Worm (Caenorhabditis elegans): ENCODE results near the gene tmc-1.

Gene tmc-1

ce11 chrX:1125426-1125825 is 36.6 kb upstream of the tmc-1 start, which contains the start of gene lmp-2:
Gene lmp-2 (plus strand): TSS chrX:1125615.
- TF ChIP-seq sdz-38 (tag; optimal IDR thresholded peaks at IDR 0.05) (no peak), rec-8 (tag; optimal IDR thresholded peaks at IDR 0.05) (no peak), unc-62 (GFP tag; optimal IDR thresholded peaks at IDR 0.05) (no peak), nhr-80 (tag; optimal IDR thresholded peaks at IDR 0.05) (peak; percentile 43), rpc-1 (optimal IDR thresholded peaks at IDR 0.05) (no peak), rpc-1 (tag; optimal IDR thresholded peaks at IDR 0.05) (no peak)

- TF ChIP-seq nhr-80 (tag; optimal IDR thresholded peaks at IDR 0.05), result peak; percentile 31
- no peak for TF ChIP-seq egl-18 (GFP tag; IDR thresholded peaks at IDR 0.05)
- no peak for TF ChIP-seq F49E8.2 (tag; optimal IDR thresholded peaks at IDR 0.05; ENCODE audit: insufficient read depth)
Observed at ce11 chrX:1126207-1126606, 35.8 kb upstream of the tmc-1 start.

- TF ChIP-seq athp-1 (tag; optimal IDR thresholded peaks at IDR 0.05) (no peak), akir-1 (GFP tag; optimal IDR thresholded peaks at IDR 0.05) (no peak), lsy-27 (tag; optimal IDR thresholded peaks at IDR 0.05; ENCODE audit: borderline replicate concordance, insufficient read depth) (no peak), ztf-3 (GFP tag; optimal IDR thresholded peaks at IDR 0.05) (no peak), ceh-91 (GFP tag; IDR thresholded peaks at IDR 0.05) (no peak), Y79H2A.3 (GFP tag; conservative IDR thresholded peaks at IDR 0.05) (no peak), tbx-9 (tag; optimal IDR thresholded peaks at IDR 0.05; ENCODE audit: borderline replicate concordance) (no peak), D2030.7 (GFP tag; IDR thresholded peaks at IDR 0.05) (no peak), nhr-90 (tag; optimal IDR thresholded peaks at IDR 0.05) (no peak), B0261.1 (tag; optimal IDR thresholded peaks at IDR 0.05) (no peak), egl-18 (GFP tag; IDR thresholded peaks at IDR 0.05) (no peak), hmg-1.2 (GFP tag; IDR thresholded peaks at IDR 0.05) (peak; percentile 40; the same call in 1 of the 2 replicates), zim-3 (tag; optimal IDR thresholded peaks at IDR 0.05) (no peak), ztf-18 (tag; optimal IDR thresholded peaks at IDR 0.05) (no peak), cebp-2 (GFP tag; IDR thresholded peaks at IDR 0.05) (no peak), mel-28 (tag; optimal IDR thresholded peaks at IDR 0.05; ENCODE audit: borderline replicate concordance) (no peak), F39B2.1 (GFP tag; IDR thresholded peaks at IDR 0.05) (no peak), sdz-38 (tag; optimal IDR thresholded peaks at IDR 0.05) (no peak), ztf-25 (GFP tag; IDR thresholded peaks at IDR 0.05) (no peak), xnd-1 (tag; optimal IDR thresholded peaks at IDR 0.05) (no peak), F55B11.4 (tag; optimal IDR thresholded peaks at IDR 0.05; ENCODE audit: borderline replicate concordance, insufficient read depth) (no peak), F23B12.7 (tag; optimal IDR thresholded peaks at IDR 0.05; ENCODE audit: insufficient read depth) (no peak), madf-10 (tag; optimal IDR thresholded peaks at IDR 0.05) (no peak), atf-7 (tag; optimal IDR thresholded peaks at IDR 0.05) (no peak), lin-35 (GFP tag; optimal IDR thresholded peaks at IDR 0.05) (no peak), dpff-1 (tag; optimal IDR thresholded peaks at IDR 0.05) (no peak), lsl-1 (GFP tag; optimal IDR thresholded peaks at IDR 0.05) (no peak), egl-44 (GFP tag; IDR thresholded peaks at IDR 0.05) (no peak), nhr-120 (GFP tag; IDR thresholded peaks at IDR 0.05) (no peak), snpc-4 (GFP tag; optimal IDR thresholded peaks at IDR 0.05) (no peak), snpc-4 (tag; optimal IDR thresholded peaks at IDR 0.05) (peak in 2 of 4 experiments; percentile 17 to 36), B0019.2 (GFP tag; conservative IDR thresholded peaks at IDR 0.05) (no peak), ceh-79 (tag; optimal IDR thresholded peaks at IDR 0.05) (no peak), mes-4 (tag; optimal IDR thresholded peaks at IDR 0.05) (no peak), lin-40 (tag; optimal IDR thresholded peaks at IDR 0.05) (peak; percentile 33), ceh-100 (GFP tag; IDR thresholded peaks at IDR 0.05) (no peak), F22D6.2 (tag; optimal IDR thresholded peaks at IDR 0.05) (no peak), lin-54 (GFP tag; optimal IDR thresholded peaks at IDR 0.05) (no peak), zfh-2 (GFP tag; conservative IDR thresholded peaks at IDR 0.05) (peak; percentile 68)
Observed at ce11 chrX:1128503-1129036, 33.4 kb upstream of the tmc-1 start, which contains the start of gene snx-1. Gene snx-1 (plus strand): TSS chrX:1128986.

All from whole organism, young adult.